Fruit fly (Drosophila melanogaster): Measurements from ENCODE around the gene cdi.

DNA sequence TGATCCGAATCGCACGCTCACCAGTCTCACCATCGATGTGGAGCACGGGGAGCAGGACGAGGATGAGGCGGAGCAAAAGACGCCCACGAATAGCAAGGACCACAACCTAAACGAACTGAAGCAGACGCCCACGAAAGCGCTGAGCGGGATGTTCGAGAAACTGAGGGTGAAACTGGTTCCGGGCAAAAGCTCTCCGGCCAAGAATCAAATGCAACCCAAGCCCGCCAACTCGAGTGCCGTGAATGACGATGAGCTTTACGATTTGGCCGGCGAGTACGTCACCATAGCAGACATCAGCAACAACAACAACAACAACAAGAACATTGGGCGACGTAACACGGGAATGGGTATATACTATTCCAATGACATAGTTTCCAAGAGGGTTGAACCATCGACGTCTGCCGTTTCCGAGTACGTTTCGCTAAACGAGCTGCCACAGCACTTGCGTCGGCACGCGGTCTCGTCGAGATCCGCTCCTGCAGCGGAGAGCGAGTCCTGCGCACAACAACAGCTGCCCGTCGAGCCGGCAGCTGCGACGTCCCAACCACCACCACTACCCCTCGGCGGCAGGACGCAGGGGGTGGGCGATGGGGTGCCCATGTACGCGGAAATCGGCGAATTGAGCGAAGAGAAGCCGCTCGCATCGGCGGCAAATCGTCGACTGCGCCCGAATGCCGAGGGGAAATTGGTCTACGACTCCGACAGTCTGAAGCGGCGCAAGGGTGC lies 76.6 kb downstream of the cdi start:
- TF ChIP-seq usp (GFP tag; optimal IDR thresholded peaks at IDR 0.05) (no peak), CG8478 (optimal IDR thresholded peaks at IDR 0.05) (no peak)

Measured in whole organism.